Worm (Caenorhabditis elegans) whole organism, L3 larva: Measurements from ENCODE around the gene F29A7.4.

Experiments
- R02D3.7 ChIP-seq: fragments of 150-350 bp; optimal IDR thresholded peaks from 2 replicates; lab custom pipeline; 2014; ENCODE audit warnings: missing biosample characterization, missing genetic modification characterization
- ZK546.5 ChIP-seq: sonication (generic microtip); optimal IDR thresholded peaks from 2 replicates; lab custom pipeline; 2017; ENCODE audit warnings: missing biosample characterization, missing genetic modification characterization
- aly-2 ChIP-seq: fragments of 150-350 bp; optimal IDR thresholded peaks from 2 replicates; lab custom pipeline; 2014; ENCODE audit warnings: missing biosample characterization, missing genetic modification characterization
- ceh-16 ChIP-seq: sonication (generic microtip); optimal IDR thresholded peaks from 2 replicates; lab custom pipeline; 2017; ENCODE audit warnings: missing biosample characterization, missing genetic modification characterization
- ceh-28 ChIP-seq: fragments of 150-350 bp; optimal IDR thresholded peaks from 2 replicates; lab custom pipeline; 2014; ENCODE audit warnings: missing biosample characterization, missing genetic modification reagents, missing genetic modification characterization
- ceh-82 ChIP-seq: fragments of 150-350 bp; optimal IDR thresholded peaks from 2 replicates; lab custom pipeline; 2014; ENCODE audit warnings: missing biosample characterization, missing genetic modification characterization
- ceh-9 ChIP-seq: sonication (generic microtip); optimal IDR thresholded peaks from 2 replicates; lab custom pipeline; 2018; ENCODE audit warnings: missing biosample characterization, missing genetic modification characterization
- daf-12 ChIP-seq: fragments of 150-350 bp; optimal IDR thresholded peaks from 2 replicates; lab custom pipeline; 2014; ENCODE audit warnings: missing biosample characterization, missing genetic modification reagents, missing genetic modification characterization
- elt-1 ChIP-seq: fragments of 150-350 bp; optimal IDR thresholded peaks from 2 replicates; lab custom pipeline; 2014; ENCODE audit warnings: missing biosample characterization, missing genetic modification characterization
- elt-2 ChIP-seq: sonication (generic microtip); optimal IDR thresholded peaks from 2 replicates; lab custom pipeline; 2016; ENCODE audit warnings: missing genetic modification reagents, mild to moderate bottlenecking, missing genetic modification characterization, missing compliant biosample characterization
- elt-3 ChIP-seq, 3 experiments: fragments of 150-350 bp in 1 of 3; sonication (generic microtip) in 2 of 3; optimal IDR thresholded peaks; 2 replicates in 2 of 3; 4 replicates in 1 of 3; lab custom pipeline; 2014 to 2017; ENCODE audit warnings: missing biosample characterization in 3 of 3, missing genetic modification characterization in 3 of 3
- eor-1 ChIP-seq, 2 experiments: fragments of 150-350 bp; optimal IDR thresholded peaks; 2 replicates each; lab custom pipeline; 2014 to 2018; ENCODE audit warnings: missing biosample characterization in 2 of 2, missing genetic modification characterization in 2 of 2
- fkh-10 ChIP-seq: sonication (generic microtip); optimal IDR thresholded peaks from 2 replicates; lab custom pipeline; 2017; ENCODE audit warnings: missing biosample characterization, missing genetic modification reagents, missing genetic modification characterization
- fkh-2 ChIP-seq: fragments of 150-350 bp; optimal IDR thresholded peaks from 2 replicates; lab custom pipeline; 2014; ENCODE audit warnings: missing biosample characterization, missing genetic modification reagents, missing genetic modification characterization
- fos-1 ChIP-seq: fragments of 150-350 bp; optimal IDR thresholded peaks from 2 replicates; lab custom pipeline; 2014; ENCODE audit warnings: missing biosample characterization, missing genetic modification characterization
- hmg-11 ChIP-seq: sonication (generic microtip); optimal IDR thresholded peaks from 2 replicates; lab custom pipeline; 2016; ENCODE audit warnings: missing genetic modification characterization, missing compliant biosample characterization
- jun-1 ChIP-seq: fragments of 150-350 bp; optimal IDR thresholded peaks from 2 replicates; lab custom pipeline; 2014; ENCODE audit warnings: missing biosample characterization, missing genetic modification reagents, missing genetic modification characterization
- lin-15B ChIP-seq: fragments of 150-350 bp; optimal IDR thresholded peaks from 2 replicates; lab custom pipeline; 2014; ENCODE audit warnings: missing biosample characterization, missing genetic modification characterization
- lin-39 ChIP-seq: fragments of 150-350 bp; optimal IDR thresholded peaks from 2 replicates; lab custom pipeline; 2018; ENCODE audit warnings: missing biosample characterization, missing genetic modification reagents, missing genetic modification characterization
- mdl-1 ChIP-seq: fragments of 150-350 bp; optimal IDR thresholded peaks from 2 replicates; lab custom pipeline; 2014; ENCODE audit warnings: missing biosample characterization, missing genetic modification characterization
- mml-1 ChIP-seq: fragments of 150-350 bp; sonication (generic microtip); optimal IDR thresholded peaks from 3 replicates; lab custom pipeline; 2014; ENCODE audit warnings: missing biosample characterization, missing genetic modification characterization
- nfya-1 ChIP-seq: sonication (generic microtip); optimal IDR thresholded peaks from 2 replicates; lab custom pipeline; 2017; ENCODE audit warnings: missing genetic modification characterization, mild to moderate bottlenecking, missing compliant biosample characterization, antibody characterized with exemption, moderate library complexity; ENCODE audit not compliant: insufficient read depth
- nhr-11 ChIP-seq: fragments of 150-350 bp; optimal IDR thresholded peaks from 2 replicates; lab custom pipeline; 2014; ENCODE audit warnings: missing biosample characterization, missing genetic modification characterization
- nhr-12 ChIP-seq: fragments of 150-350 bp; optimal IDR thresholded peaks from 2 replicates; lab custom pipeline; 2014; ENCODE audit warnings: missing biosample characterization, missing genetic modification characterization
- nhr-23 ChIP-seq: fragments of 150-350 bp; optimal IDR thresholded peaks from 2 replicates; lab custom pipeline; 2014; ENCODE audit warnings: missing biosample characterization, missing genetic modification reagents, missing genetic modification characterization
- nhr-237 ChIP-seq: fragments of 150-350 bp; optimal IDR thresholded peaks from 2 replicates; lab custom pipeline; 2014; ENCODE audit warnings: missing biosample characterization, missing genetic modification characterization
- nhr-25 ChIP-seq: sonication (generic microtip); optimal IDR thresholded peaks from 2 replicates; lab custom pipeline; 2017; ENCODE audit warnings: missing biosample characterization, missing genetic modification characterization
- nhr-43 ChIP-seq: sonication (generic microtip); optimal IDR thresholded peaks from 2 replicates; lab custom pipeline; 2016; ENCODE audit warnings: mild to moderate bottlenecking, missing genetic modification characterization, missing compliant biosample characterization; ENCODE audit not compliant: poor library complexity, severe bottlenecking
- nhr-67 ChIP-seq: fragments of 150-350 bp; optimal IDR thresholded peaks from 2 replicates; lab custom pipeline; 2014; ENCODE audit warnings: missing biosample characterization, missing genetic modification characterization
- nhr-76 ChIP-seq: fragments of 150-350 bp; sonication (generic microtip); optimal IDR thresholded peaks from 5 replicates; lab custom pipeline; 2014; ENCODE audit warnings: missing biosample characterization, missing genetic modification characterization
- nhr-77 ChIP-seq: fragments of 150-350 bp; optimal IDR thresholded peaks from 2 replicates; lab custom pipeline; 2014; ENCODE audit warnings: missing biosample characterization, missing genetic modification characterization
- pha-4 ChIP-seq: fragments of 150-350 bp; optimal IDR thresholded peaks from 2 replicates; lab custom pipeline; 2014; ENCODE audit warnings: missing biosample characterization, missing genetic modification reagents, missing genetic modification characterization
- sea-2 ChIP-seq: fragments of 150-350 bp; sonication (generic microtip); optimal IDR thresholded peaks from 4 replicates; lab custom pipeline; 2014; ENCODE audit warnings: missing biosample characterization, missing genetic modification reagents, missing genetic modification characterization
- skn-1 ChIP-seq: fragments of 150-350 bp; optimal IDR thresholded peaks from 2 replicates; lab custom pipeline; 2014; ENCODE audit warnings: missing biosample characterization, missing genetic modification characterization
- unc-39 ChIP-seq: sonication (generic microtip); optimal IDR thresholded peaks from 4 replicates; lab custom pipeline; 2017; ENCODE audit warnings: missing biosample characterization, missing genetic modification characterization
- unc-62 ChIP-seq: fragments of 150-350 bp; sonication (generic microtip); optimal IDR thresholded peaks from 4 replicates; lab custom pipeline; 2014; ENCODE audit warnings: missing biosample characterization, missing genetic modification reagents, missing genetic modification characterization
- ztf-11 ChIP-seq: fragments of 150-350 bp; optimal IDR thresholded peaks from 2 replicates; lab custom pipeline; 2014; ENCODE audit warnings: missing biosample characterization, missing genetic modification characterization
- ztf-4 ChIP-seq: fragments of 150-350 bp; optimal IDR thresholded peaks from 2 replicates; lab custom pipeline; 2014; ENCODE audit warnings: missing biosample characterization, missing genetic modification characterization

Gene F29A7.4

ce11 chrII:2787031-2787512 lies 37.3 kb downstream of the F29A7.4 start, which contains the start of the genes F08D12.12 and srpa-72:
Gene F08D12.12 (minus strand): TSS chrII:2787081.
Gene srpa-72 (plus strand): TSS chrII:2787481.
- TF ChIP-seq nfya-1 (no peak), nhr-43 (tag; lab: Kevin White, UChicago) (no peak), nhr-77 (no peak), skn-1 (no peak), nhr-11 (tag; lab: Kevin White, UChicago) (no peak), lin-15B (tag; lab: Kevin White, UChicago) (peak; percentile 47), nhr-76 (tag; lab: Kevin White, UChicago) (no peak), hmg-11 (tag; lab: Kevin White, UChicago) (peak; percentile 85), elt-2 (tag; lab: Kevin White, UChicago) (peak; percentile 21), lin-39 (tag; lab: Kevin White, UChicago) (peak; percentile 63), nhr-25 (tag; lab: Kevin White, UChicago) (no peak)

- no peak for TF ChIP-seq ZK546.5 (tag; lab: Kevin White, UChicago)
- TF ChIP-seq, all 47 proteins: peak for 0
These were observed 38.1 kb downstream of the F29A7.4 start for ce11 chrII:2787849-2788248.

DNA sequence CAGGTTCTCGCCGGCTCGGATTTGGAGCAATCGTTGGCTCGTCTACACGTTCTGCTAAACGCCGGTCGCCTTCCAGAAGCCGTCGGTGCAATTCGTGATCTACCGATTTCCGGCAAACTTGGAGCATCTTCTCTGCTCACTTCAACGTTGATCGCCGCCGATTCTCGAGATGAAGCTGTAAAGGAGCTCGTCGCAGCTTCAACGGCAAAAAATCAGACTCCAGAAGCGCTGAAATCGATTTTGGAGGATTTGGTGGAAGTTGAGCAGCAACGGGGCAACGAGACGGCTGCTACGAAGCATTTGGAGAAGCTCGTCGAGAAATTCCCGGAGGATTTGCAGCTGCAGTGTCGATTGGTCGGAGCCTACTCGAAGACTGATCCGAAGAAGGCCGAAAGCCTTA lies 41.9 kb downstream of the F29A7.4 start:
- TF ChIP-seq unc-62 (GFP tag; lab: Kevin White, UChicago), result no peak
- TF ChIP-seq nhr-67 (tag; lab: Kevin White, UChicago), result no peak
- TF ChIP-seq nhr-11 (tag; lab: Kevin White, UChicago), result no peak
- TF ChIP-seq ceh-82 (tag; lab: Kevin White, UChicago), result no peak
- TF ChIP-seq nhr-12, result no peak
- no peak for TF ChIP-seq nhr-23 (tag; lab: Kevin White, UChicago)

- TF ChIP-seq fos-1 (no peak), ceh-28 (peak; percentile 75)
- TF ChIP-seq, all 47 proteins: peak for 1
These were observed 45.6 kb downstream of the F29A7.4 start for ce11 chrII:2795413-2795812.

ce11 chrII:2796431-2796830 lies 46.6 kb downstream of the F29A7.4 start:
- no peak for TF ChIP-seq aly-2
- TF ChIP-seq nhr-67 (tag; lab: Kevin White, UChicago), result no peak

- TF ChIP-seq ztf-11 (tag; lab: Kevin White, UChicago) (no peak), nhr-11 (tag; lab: Kevin White, UChicago) (no peak), mdl-1 (tag; lab: Kevin White, UChicago) (no peak), nhr-43 (tag; lab: Kevin White, UChicago) (no peak), lin-15B (tag; lab: Kevin White, UChicago) (no peak), elt-1 (no peak), ceh-16 (tag; lab: Kevin White, UChicago) (no peak), unc-39 (tag; lab: Kevin White, UChicago) (no peak), nhr-77 (no peak), nfya-1 (no peak), sea-2 (GFP tag; lab: Kevin White, UChicago) (no peak), fkh-10 (no peak), ceh-82 (tag; lab: Kevin White, UChicago) (no peak), ceh-28 (no peak), eor-1 (tag; optimal IDR thresholded peaks at IDR 0.05; lab: Kevin White, UChicago) (no peak)
- TF ChIP-seq, all 47 proteins: peak for 0
These were observed 48.2 kb downstream of the F29A7.4 start for ce11 chrII:2797951-2798350.

ce11 chrII:2800550-2801233 lies 50.9 kb downstream of the F29A7.4 start, which contains the start of gene nhr-119:
Gene nhr-119 (minus strand): TSS chrII:2800600.
- TF ChIP-seq elt-2 (tag; lab: Kevin White, UChicago) (peak; percentile 96), nhr-76 (tag; lab: Kevin White, UChicago) (no peak), unc-39 (tag; lab: Kevin White, UChicago) (no peak), elt-1 (peak; percentile 74), fkh-2 (tag; lab: Kevin White, UChicago) (no peak), jun-1 (tag; lab: Kevin White, UChicago) (peak; percentile 81), ceh-9 (no peak), fos-1 (no peak), pha-4 (tag; lab: Kevin White, UChicago) (peak; percentile 31), sea-2 (GFP tag; lab: Kevin White, UChicago) (no peak), ztf-4 (tag; lab: Kevin White, UChicago) (no peak), fkh-10 (no peak), R02D3.7 (tag; lab: Kevin White, UChicago) (peak; percentile 48), nhr-237 (tag; lab: Kevin White, UChicago) (no peak), nfya-1 (peak; percentile 65), elt-3 (tag; optimal IDR thresholded peaks at IDR 0.05; lab: Kevin White, UChicago) (peak in 2 of 3 experiments; percentile 74 to 92), nhr-43 (tag; lab: Kevin White, UChicago) (peak; percentile 93), hmg-11 (tag; lab: Kevin White, UChicago) (no peak), ztf-11 (tag; lab: Kevin White, UChicago) (no peak), daf-12 (tag; lab: Kevin White, UChicago) (no peak), mml-1 (tag; lab: Kevin White, UChicago) (no peak), nhr-11 (tag; lab: Kevin White, UChicago) (peak; percentile 19)
